Fruit fly (Drosophila melanogaster) whole organism, embryonic: ENCODE data around the gene CG43131.

ENCODE experiments used
- CG17385 ChIP-seq: fragments of 200-800 bp; sonication (Bioruptor generic); optimal IDR thresholded peaks from 3 replicates; lab custom pipeline; 2018; ENCODE audit warnings: missing biosample characterization, mild to moderate bottlenecking, missing genetic modification characterization
- CrebB ChIP-seq: fragments of 200-800 bp; sonication (Bioruptor generic); optimal IDR thresholded peaks from 3 replicates; lab custom pipeline; 2018; ENCODE audit warnings: missing biosample characterization, mild to moderate bottlenecking, missing genetic modification characterization
- chif ChIP-seq, 2 experiments: fragments of 200-800 bp; sonication (Bioruptor generic); optimal IDR thresholded peaks; 3 replicates each; lab custom pipeline; 2016; ENCODE audit warnings: missing biosample characterization in 2 of 2, missing genetic modification characterization in 2 of 2
- fd102C ChIP-seq: fragments of 200-800 bp; sonication (Bioruptor generic); optimal IDR thresholded peaks from 2 replicates; lab custom pipeline; 2018; ENCODE audit warnings: missing biosample characterization, mild to moderate bottlenecking, missing genetic modification characterization, moderate library complexity
- fru ChIP-seq: fragments of >200 bp; optimal IDR thresholded peaks from 2 replicates; lab custom pipeline; 2017

dm6 chr3R:5059320-5059719 is 49.7 kb downstream of the CG43131 start:
- TF ChIP-seq CG17385 (no peak), fd102C (GFP tag; lab: Kevin White, UChicago) (no peak), chif (GFP tag; optimal IDR thresholded peaks at IDR 0.05; lab: Kevin White, UChicago) (no peak), fru (lab: Kevin White, UChicago) (no peak), CrebB (tag; lab: Kevin White, UChicago) (peak; percentile 23)
